Fruit fly (Drosophila melanogaster) whole organism, pupa: Measurements from ENCODE around the gene CG15308.

ENCODE experiments used
- CG12605 ChIP-seq: fragments of 200-800 bp; sonication (Bioruptor generic); IDR thresholded peaks from 2 replicates; pipeline ENCODE4 v1.3.6; 2022; ENCODE audit warnings: missing biosample characterization, missing genetic modification characterization
- CG13204 ChIP-seq: fragments of 200-800 bp; sonication (Bioruptor generic); optimal IDR thresholded peaks from 2 replicates; lab custom pipeline; 2018; ENCODE audit warnings: missing biosample characterization, mild to moderate bottlenecking, missing genetic modification characterization, moderate library complexity
- CG14655 ChIP-seq: fragments of 200-800 bp; sonication (Bioruptor generic); optimal IDR thresholded peaks from 3 replicates; lab custom pipeline; 2017; ENCODE audit warnings: mild to moderate bottlenecking, missing biosample characterization, missing genetic modification reagents, missing genetic modification characterization
- CG15710 ChIP-seq: fragments of 200-800 bp; sonication (Bioruptor generic); optimal IDR thresholded peaks from 2 replicates; lab custom pipeline; 2018; ENCODE audit warnings: missing biosample characterization, mild to moderate bottlenecking, missing genetic modification characterization, moderate library complexity
- CG17806 ChIP-seq: fragments of 200-800 bp; sonication (Bioruptor generic); optimal IDR thresholded peaks from 2 replicates; lab custom pipeline; 2018; ENCODE audit warnings: missing biosample characterization, mild to moderate bottlenecking, missing genetic modification characterization, moderate library complexity
- CG34367 ChIP-seq: fragments of 200-800 bp; sonication (Bioruptor generic); optimal IDR thresholded peaks from 2 replicates; lab custom pipeline; 2018; ENCODE audit warnings: missing biosample characterization, mild to moderate bottlenecking, missing genetic modification characterization
- CG4496 ChIP-seq: fragments of 200-800 bp; sonication (Bioruptor generic); IDR thresholded peaks from 3 replicates; pipeline ENCODE4 v1.3.6; 2022; ENCODE audit warnings: missing biosample characterization, missing genetic modification characterization
- CG9948 ChIP-seq: fragments of 200-800 bp; sonication (Bioruptor generic); optimal IDR thresholded peaks from 2 replicates; lab custom pipeline; 2018; ENCODE audit warnings: missing biosample characterization, mild to moderate bottlenecking, missing genetic modification characterization, moderate library complexity
- D1 ChIP-seq: fragments of 200-800 bp; sonication (Bioruptor generic); optimal IDR thresholded peaks from 2 replicates; lab custom pipeline; 2018; ENCODE audit warnings: missing biosample characterization, mild to moderate bottlenecking, missing genetic modification characterization, moderate library complexity
- EcR ChIP-seq: fragments of 200-800 bp; sonication (Bioruptor generic); optimal IDR thresholded peaks from 3 replicates; lab custom pipeline; 2019; ENCODE audit warnings: missing biosample characterization, missing genetic modification characterization, mild to moderate bottlenecking, moderate library complexity, missing genetic modification reagents
- Ets98B ChIP-seq: fragments of 200-800 bp; sonication (Bioruptor generic); IDR thresholded peaks from 2 replicates; pipeline ENCODE4 v1.3.6; 2022; ENCODE audit warnings: missing biosample characterization, missing genetic modification characterization
- Snoo ChIP-seq: fragments of 200-800 bp; sonication (Bioruptor generic); optimal IDR thresholded peaks from 3 replicates; lab custom pipeline; 2017; ENCODE audit warnings: missing biosample characterization, mild to moderate bottlenecking, missing genetic modification characterization, inconsistent platforms
- gl ChIP-seq: fragments of 200-800 bp; sonication (Bioruptor generic); optimal IDR thresholded peaks from 2 replicates; lab custom pipeline; 2018; ENCODE audit warnings: missing biosample characterization, mild to moderate bottlenecking, missing genetic modification characterization
- rn ChIP-seq: fragments of 200-800 bp; sonication (Bioruptor generic); IDR thresholded peaks from 2 replicates; pipeline ENCODE4 v1.3.6; 2022; ENCODE audit warnings: missing biosample characterization, missing genetic modification characterization

dm6 chrX:10212118-10212517, 6.8 kb downstream of the CG15308 start, which contains the start of gene Ypel:
- no peak for TF ChIP-seq Snoo (tag; lab: Kevin White, UChicago)
- no peak for TF ChIP-seq EcR (GFP tag; lab: Kevin White, UChicago)
- no peak for TF ChIP-seq CG15710 (tag; lab: Kevin White, UChicago)
- TF ChIP-seq D1: no peak
- no peak for TF ChIP-seq Ets98B (GFP tag; lab: Robert Waterston, UW)
- TF ChIP-seq CG34367 (tag; lab: Kevin White, UChicago): no peak
- TF ChIP-seq CG17806 (tag; lab: Kevin White, UChicago): no peak
- TF ChIP-seq CG13204 (GFP tag; lab: Kevin White, UChicago): no peak
- no peak for TF ChIP-seq gl (tag; lab: Kevin White, UChicago)
- TF ChIP-seq CG9948: no peak
- no peak for TF ChIP-seq CG12605
- TF ChIP-seq CG14655 (GFP tag; lab: Kevin White, UChicago): no peak
- TF ChIP-seq CG4496 (GFP tag; lab: Robert Waterston, UW): no peak
- no peak for TF ChIP-seq rn (GFP tag; lab: Robert Waterston, UW)
